Worm (Caenorhabditis elegans) whole organism, L3 larva: ENCODE results near the gene T16G12.8.

Source experiments
- R02D3.7 ChIP-seq: fragments of 150-350 bp; optimal IDR thresholded peaks from 2 replicates; lab custom pipeline; 2014; ENCODE audit warnings: missing biosample characterization, missing genetic modification characterization
- ama-1 ChIP-seq: fragments of 150-350 bp; optimal IDR thresholded peaks from 2 replicates; lab custom pipeline; 2018
- ceh-9 ChIP-seq: sonication (generic microtip); optimal IDR thresholded peaks from 2 replicates; lab custom pipeline; 2018; ENCODE audit warnings: missing biosample characterization, missing genetic modification characterization
- lin-15B ChIP-seq: fragments of 150-350 bp; optimal IDR thresholded peaks from 2 replicates; lab custom pipeline; 2014; ENCODE audit warnings: missing biosample characterization, missing genetic modification characterization
- lsy-12 ChIP-seq: sonication (generic microtip); optimal IDR thresholded peaks from 2 replicates; lab custom pipeline; 2016; ENCODE audit warnings: mild to moderate bottlenecking, missing genetic modification characterization, missing compliant biosample characterization
- nhr-237 ChIP-seq: fragments of 150-350 bp; optimal IDR thresholded peaks from 2 replicates; lab custom pipeline; 2014; ENCODE audit warnings: missing biosample characterization, missing genetic modification characterization
- nhr-28 ChIP-seq: fragments of 150-350 bp; optimal IDR thresholded peaks from 2 replicates; lab custom pipeline; 2014; ENCODE audit warnings: missing biosample characterization, missing genetic modification characterization
- nhr-76 ChIP-seq: fragments of 150-350 bp; sonication (generic microtip); optimal IDR thresholded peaks from 5 replicates; lab custom pipeline; 2014; ENCODE audit warnings: missing biosample characterization, missing genetic modification characterization
- pqm-1 ChIP-seq: fragments of 150-350 bp; optimal IDR thresholded peaks from 2 replicates; lab custom pipeline; 2017; ENCODE audit warnings: missing biosample characterization, missing genetic modification characterization, inconsistent platforms
- unc-62 ChIP-seq: fragments of 150-350 bp; sonication (generic microtip); optimal IDR thresholded peaks from 4 replicates; lab custom pipeline; 2014; ENCODE audit warnings: missing biosample characterization, missing genetic modification reagents, missing genetic modification characterization
- zag-1 ChIP-seq: fragments of 150-350 bp; optimal IDR thresholded peaks from 2 replicates; lab custom pipeline; 2014; ENCODE audit warnings: missing biosample characterization, missing genetic modification characterization

DNA sequence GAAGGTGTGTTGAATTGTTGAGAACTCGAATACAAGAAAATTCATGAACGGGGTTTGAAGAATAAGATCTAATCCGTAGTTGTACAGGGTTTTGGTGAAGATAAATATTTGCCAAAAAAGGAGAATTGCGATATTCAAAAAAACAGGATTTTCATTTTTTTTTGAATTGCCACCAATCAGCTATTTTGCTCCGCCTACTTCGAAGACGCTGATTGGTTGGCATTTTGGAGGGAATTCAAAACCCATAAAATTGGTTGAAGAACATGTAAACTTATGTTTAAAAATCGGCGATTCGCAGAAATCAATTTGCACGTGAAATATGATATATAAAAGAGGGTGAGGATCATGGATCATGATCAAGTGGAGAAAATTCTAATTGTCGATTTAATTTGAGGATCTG lies 16.9 kb downstream of the T16G12.8 start:
- TF ChIP-seq R02D3.7 (tag; lab: Kevin White, UChicago) (no peak), pqm-1 (no peak), unc-62 (GFP tag; lab: Kevin White, UChicago) (no peak), nhr-28 (tag; lab: Kevin White, UChicago) (no peak), lin-15B (tag; lab: Kevin White, UChicago) (no peak), ama-1 (lab: Kevin White, UChicago) (no peak), lsy-12 (tag; lab: Kevin White, UChicago) (no peak), nhr-237 (tag; lab: Kevin White, UChicago) (no peak), nhr-76 (no peak), ceh-9 (tag; lab: Kevin White, UChicago) (no peak), zag-1 (tag; lab: Kevin White, UChicago) (no peak)
